Worm (Caenorhabditis elegans) whole organism, L1 larva: ENCODE measurements around the gene sptl-1.

Source experiments
- aly-2 ChIP-seq: fragments of 150-350 bp; optimal IDR thresholded peaks from 2 replicates; lab custom pipeline; 2014; ENCODE audit warnings: missing biosample characterization, missing genetic modification characterization
- egl-13 ChIP-seq: sonication (generic microtip); optimal IDR thresholded peaks from 2 replicates; lab custom pipeline; 2016; ENCODE audit warnings: missing genotype, missing genetic modification reagents, missing genetic modification characterization, missing compliant biosample characterization
- fkh-10 ChIP-seq: sonication (generic microtip); optimal IDR thresholded peaks from 2 replicates; lab custom pipeline; 2017; ENCODE audit warnings: missing biosample characterization, missing genetic modification reagents, missing genetic modification characterization
- grh-1 ChIP-seq: fragments of 200-800 bp; sonication (Bioruptor generic); IDR thresholded peaks from 2 replicates; pipeline ENCODE4 v1.3.6; 2022; ENCODE audit warnings: missing genetic modification reagents, missing genetic modification characterization, missing compliant biosample characterization
- lin-15B ChIP-seq: fragments of 150-350 bp; sonication (generic microtip); optimal IDR thresholded peaks from 3 replicates; lab custom pipeline; 2014; ENCODE audit warnings: missing biosample characterization, missing genetic modification characterization
- lir-3 ChIP-seq: sonication (generic microtip); optimal IDR thresholded peaks from 2 replicates; lab custom pipeline; 2016; ENCODE audit warnings: mild to moderate bottlenecking, missing genetic modification characterization, moderate library complexity, missing compliant biosample characterization; ENCODE audit not compliant: poor library complexity
- nhr-11 ChIP-seq: fragments of 150-350 bp; optimal IDR thresholded peaks from 2 replicates; lab custom pipeline; 2014; ENCODE audit warnings: missing biosample characterization, missing genetic modification characterization
- nhr-12 ChIP-seq: sonication (generic microtip); optimal IDR thresholded peaks from 2 replicates; lab custom pipeline; 2017; ENCODE audit warnings: missing biosample characterization, missing genetic modification characterization
- nhr-76 ChIP-seq: sonication (generic microtip); optimal IDR thresholded peaks from 2 replicates; lab custom pipeline; 2017; ENCODE audit warnings: missing biosample characterization, missing genetic modification characterization
- sup-37 ChIP-seq: fragments of 200-800 bp; sonication (Bioruptor generic); optimal IDR thresholded peaks from 2 replicates; lab custom pipeline; 2018; ENCODE audit warnings: mild to moderate bottlenecking, missing genetic modification characterization, missing compliant biosample characterization
- ztf-11 ChIP-seq, 2 experiments: sonication (generic microtip); optimal IDR thresholded peaks; 2 replicates each; lab custom pipeline; 2016 to 2017; ENCODE audit warnings: missing genetic modification characterization in 2 of 2, missing biosample characterization in 1 of 2, missing compliant biosample characterization in 1 of 2

DNA sequence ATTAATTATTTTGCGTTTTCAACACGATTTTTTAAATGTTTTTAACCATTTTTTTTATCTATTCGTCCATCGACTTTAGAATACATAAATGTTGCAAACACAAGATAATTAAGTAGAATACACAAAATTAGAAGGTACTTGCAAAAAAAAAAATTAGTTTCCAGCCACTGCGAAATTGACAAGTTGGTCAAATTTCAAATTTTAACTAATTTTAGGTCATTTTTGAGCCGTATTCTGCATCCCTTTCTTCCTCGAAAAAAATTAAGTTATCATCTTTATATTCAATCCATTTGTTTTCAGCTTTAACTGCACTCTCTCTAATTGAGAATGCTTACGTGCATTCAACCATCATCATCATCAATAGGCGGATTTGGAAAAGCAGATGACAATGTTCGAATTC, 17.9 kb downstream of the sptl-1 start, which contains the start of gene egl-26:
- TF ChIP-seq nhr-11 (tag; lab: Kevin White, UChicago) = no peak
- no peak for TF ChIP-seq egl-13 (tag; lab: Kevin White, UChicago)
- no peak for TF ChIP-seq lir-3
- no peak for TF ChIP-seq ztf-11 (tag; optimal IDR thresholded peaks at IDR 0.05; lab: Kevin White, UChicago)
- no peak for TF ChIP-seq sup-37 (GFP tag; lab: Kevin White, UChicago)
- TF ChIP-seq aly-2 (tag; lab: Kevin White, UChicago) = no peak
- TF ChIP-seq nhr-76 (tag; lab: Kevin White, UChicago) = no peak
- TF ChIP-seq fkh-10 (GFP tag; lab: Kevin White, UChicago) = no peak
- no peak for TF ChIP-seq lin-15B
- TF ChIP-seq nhr-12 (tag; lab: Kevin White, UChicago) = no peak
- no peak for TF ChIP-seq grh-1
